Fruit fly (Drosophila melanogaster) whole organism, embryonic: ENCODE measurements around the gene CG34179.

Source experiments
- CG16863 ChIP-seq: fragments of 200-800 bp; sonication (Bioruptor generic); optimal IDR thresholded peaks from 3 replicates; lab custom pipeline; 2016; ENCODE audit warnings: missing biosample characterization, missing genetic modification characterization
- CG2199 ChIP-seq: fragments of 200-800 bp; sonication (Bioruptor generic); IDR thresholded peaks from 3 replicates; pipeline ENCODE4 v1.3.6; 2022; ENCODE audit warnings: missing biosample characterization, missing genetic modification characterization
- CG7357 ChIP-seq: fragments of 200-800 bp; sonication (Bioruptor generic); IDR thresholded peaks from 3 replicates; pipeline ENCODE4 v1.3.6; 2022; ENCODE audit warnings: missing biosample characterization, missing genetic modification characterization
- CG7556 ChIP-seq: fragments of 200-800 bp; sonication (Bioruptor generic); optimal IDR thresholded peaks from 2 replicates; lab custom pipeline; 2017; ENCODE audit warnings: missing biosample characterization, mild to moderate bottlenecking, missing genetic modification characterization
- Doc3 ChIP-seq: fragments of 200-800 bp; sonication (Bioruptor generic); IDR thresholded peaks from 3 replicates; pipeline ENCODE4 v1.3.6; 2022; ENCODE audit warnings: missing biosample characterization, missing genetic modification characterization; ENCODE audit not compliant: partially characterized antibody
- Hr78 ChIP-seq, 2 experiments: fragments of 200-800 bp in 1 of 2; fragments of >200 bp in 1 of 2; sonication (Bioruptor generic) in 1 of 2; optimal IDR thresholded peaks; 2 replicates each; lab custom pipeline; 2017 to 2019; ENCODE audit warnings: missing biosample characterization in 2 of 2, missing genetic modification characterization in 2 of 2, mild to moderate bottlenecking in 1 of 2, moderate library complexity in 1 of 2
- Ssrp ChIP-seq: fragments of 200-800 bp; sonication (Bioruptor generic); optimal IDR thresholded peaks from 2 replicates; lab custom pipeline; 2018; ENCODE audit warnings: missing biosample characterization, mild to moderate bottlenecking, missing genetic modification characterization, moderate library complexity
- h ChIP-seq: fragments of >200 bp; optimal IDR thresholded peaks from 2 replicates; lab custom pipeline; 2017
- klu ChIP-seq: fragments of 200-800 bp; sonication (Bioruptor generic); IDR thresholded peaks from 2 replicates; pipeline ENCODE4 v1.3.6; 2022; ENCODE audit warnings: missing biosample characterization, missing genetic modification characterization
- peb ChIP-seq: fragments of 200-800 bp; sonication (Bioruptor generic); IDR thresholded peaks from 2 replicates; pipeline ENCODE4 v1.3.6; 2022; ENCODE audit warnings: missing biosample characterization, missing genetic modification characterization
- sna ChIP-seq: fragments of 200-800 bp; sonication (Bioruptor generic); IDR thresholded peaks from 2 replicates; pipeline ENCODE4 v1.3.6; 2022; ENCODE audit warnings: missing biosample characterization, missing genetic modification characterization; ENCODE audit not compliant: partially characterized antibody

- TF ChIP-seq CG7556 (no peak), Doc3 (GFP tag; lab: Robert Waterston, UW) (no peak), peb (GFP tag; lab: Robert Waterston, UW) (no peak), CG2199 (0 out of 3 replicates have a peak, but pooled peaks have one; percentile 41), h (lab: Kevin White, UChicago) (no peak), Ssrp (tag; lab: Kevin White, UChicago) (no peak), CG7357 (GFP tag; lab: Robert Waterston, UW) (no peak), sna (no peak), Hr78 (GFP tag; optimal IDR thresholded peaks at IDR 0.05; lab: Kevin White, UChicago) (peak in 1 of 2 experiments; percentile 77), klu (GFP tag; lab: Robert Waterston, UW) (no peak), CG16863 (GFP tag; lab: Kevin White, UChicago) (no peak)
Observed at dm6 chr2L:6090365-6090764, 41.9 kb upstream of the CG34179 start.
